Worm (Caenorhabditis elegans): Measurements from ENCODE around the gene F17C8.6.
"Not testable (repeated sequence)": the region's sequence is repeated elsewhere in the genome, so short reads cannot be mapped to it uniquely, and the experiment has no call there.

The F17C8.6 gene

ce11 chrIII:4742620-4743019 lies 3.2 kb downstream of the F17C8.6 start, which contains the start of gene twk-6:
twk-6 (plus strand) TSS chrIII:4742920.
- not testable (repeated sequence) for TF ChIP-seq unc-62 (GFP tag; optimal IDR thresholded peaks at IDR 0.05)

- no peak for TF ChIP-seq unc-62 (GFP tag; optimal IDR thresholded peaks at IDR 0.05)
Observed at ce11 chrIII:4740820-4741219, 5.0 kb downstream of the F17C8.6 start.

- TF ChIP-seq unc-62 (GFP tag; optimal IDR thresholded peaks at IDR 0.05): no peak
Observed at ce11 chrIII:4739975-4740374, 5.9 kb downstream of the F17C8.6 start, which contains the start of gene ras-2. ras-2 (minus strand) TSS chrIII:4740075.

- TF ChIP-seq unc-62 (GFP tag; optimal IDR thresholded peaks at IDR 0.05): no peak
Observed at ce11 chrIII:4735443-4735842, 10.4 kb downstream of the F17C8.6 start, which contains the start of gene F17C8.7. F17C8.7 (plus strand) TSS chrIII:4735743.

ce11 chrIII:4734056-4734455 lies 11.8 kb downstream of the F17C8.6 start, which contains the start of gene F17C8.9:
F17C8.9 (plus strand) TSS chrIII:4734356.
- TF ChIP-seq unc-62 (GFP tag; optimal IDR thresholded peaks at IDR 0.05): no peak

DNA sequence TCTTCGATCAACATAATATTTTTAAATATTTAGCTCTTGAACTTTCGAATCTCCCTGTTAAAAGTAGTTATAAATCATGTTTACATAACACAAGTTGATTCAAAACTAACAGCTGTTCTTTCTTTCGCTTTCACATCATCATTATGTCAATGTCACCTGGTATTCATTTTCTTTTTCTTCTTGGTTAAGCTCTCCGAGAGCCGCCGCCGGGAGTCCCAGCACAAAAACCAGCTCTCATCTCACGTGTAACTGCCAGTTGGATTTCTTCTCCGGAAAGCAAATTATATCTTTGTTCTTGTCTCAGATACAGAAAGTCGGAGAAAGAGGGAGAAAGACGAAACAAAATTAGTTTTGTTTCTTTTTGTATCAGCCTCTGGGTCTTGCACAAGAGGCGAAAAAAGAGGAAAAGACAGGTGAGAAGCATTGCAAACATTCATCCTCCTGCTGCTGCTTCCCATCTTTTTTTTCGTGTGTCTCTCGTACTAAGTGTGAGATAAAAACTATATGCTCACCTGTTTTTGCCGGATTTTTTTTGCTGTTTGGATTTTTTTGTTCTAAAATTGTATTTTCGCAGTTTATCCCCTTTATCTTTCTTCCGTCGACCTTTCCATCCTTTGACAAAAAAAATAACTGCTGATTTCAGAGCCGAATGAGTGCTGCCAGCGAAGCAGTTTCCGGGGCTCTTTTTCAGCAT lies 14.4 kb downstream of the F17C8.6 start, which contains the start of gene F17C8.3:
Gene F17C8.3, plus strand, starts transcription at position 644 of the 694 bp plus-strand sequence.
- no peak for TF ChIP-seq unc-62 (GFP tag; optimal IDR thresholded peaks at IDR 0.05)

ce11 chrIII:4723922-4724321 lies 21.9 kb downstream of the F17C8.6 start:
- TF ChIP-seq unc-62 (GFP tag; optimal IDR thresholded peaks at IDR 0.05): no peak

ce11 chrIII:4721750-4722149 lies 24.1 kb downstream of the F17C8.6 start, which contains the start of gene acy-1:
acy-1 (plus strand) TSS chrIII:4722095.
- no peak for TF ChIP-seq unc-62 (GFP tag; optimal IDR thresholded peaks at IDR 0.05)

- no peak for TF ChIP-seq unc-62 (GFP tag; optimal IDR thresholded peaks at IDR 0.05)
Observed at ce11 chrIII:4720620-4721227, 25.1 kb downstream of the F17C8.6 start, which contains the start of gene emb-5. emb-5 (minus strand) TSS chrIII:4720670.

DNA sequence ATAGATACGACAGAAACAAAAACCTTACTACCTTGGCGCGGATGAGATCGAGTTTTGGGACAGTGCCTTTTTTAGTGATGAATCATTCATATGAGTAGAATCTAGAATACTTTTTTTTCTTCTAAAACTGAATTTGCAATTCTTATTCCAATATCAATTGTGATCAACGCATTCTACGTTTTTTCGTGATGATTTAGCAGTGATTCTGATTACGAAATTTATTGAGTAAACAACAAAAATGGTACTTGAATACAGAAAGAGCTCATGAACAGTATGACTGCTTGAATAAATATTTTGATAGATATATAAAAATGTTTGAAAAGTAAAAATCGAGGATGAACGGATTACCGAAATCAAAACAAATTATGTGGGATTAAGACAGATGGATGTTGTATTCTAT lies 30.7 kb downstream of the F17C8.6 start, which contains the start of gene him-18:
Gene him-18, minus strand, starts transcription at position 101 of the 400 bp plus-strand sequence.
- no peak for TF ChIP-seq unc-62 (GFP tag; optimal IDR thresholded peaks at IDR 0.05)

DNA sequence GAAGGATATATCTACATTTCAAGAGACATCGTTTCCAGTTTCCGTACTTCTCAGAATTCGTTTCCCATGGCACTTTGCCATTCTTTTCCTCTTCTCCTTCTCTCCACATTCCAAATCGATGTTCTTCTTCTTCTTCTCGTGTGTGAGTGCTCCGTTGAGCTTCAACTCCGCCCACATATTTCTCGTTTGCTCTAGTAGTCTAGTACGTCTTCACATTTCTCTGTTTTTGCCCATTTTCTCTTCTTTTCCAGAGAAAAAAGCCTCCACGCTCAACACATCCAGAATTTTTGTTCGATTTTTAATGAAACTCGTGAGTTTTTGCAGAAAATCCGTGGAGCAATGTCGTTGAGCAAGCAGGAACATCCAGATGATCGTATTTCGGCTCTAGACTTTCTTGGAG lies 36.9 kb downstream of the F17C8.6 start, which contains the start of gene T04A8.18:
Gene T04A8.18, plus strand, starts transcription at position 301 of the 400 bp plus-strand sequence.
- TF ChIP-seq unc-62 (GFP tag; optimal IDR thresholded peaks at IDR 0.05): no peak

ce11 chrIII:4706678-4707077 lies 39.2 kb downstream of the F17C8.6 start, which contains the start of gene T04A8.13:
T04A8.13 (plus strand) TSS chrIII:4706978.
- TF ChIP-seq unc-62 (GFP tag; optimal IDR thresholded peaks at IDR 0.05): no peak

- TF ChIP-seq unc-62 (GFP tag; optimal IDR thresholded peaks at IDR 0.05): no peak
Observed at ce11 chrIII:4705207-4705606, 40.6 kb downstream of the F17C8.6 start, which contains the start of gene pgap-2. pgap-2 (plus strand) TSS chrIII:4705507.

DNA sequence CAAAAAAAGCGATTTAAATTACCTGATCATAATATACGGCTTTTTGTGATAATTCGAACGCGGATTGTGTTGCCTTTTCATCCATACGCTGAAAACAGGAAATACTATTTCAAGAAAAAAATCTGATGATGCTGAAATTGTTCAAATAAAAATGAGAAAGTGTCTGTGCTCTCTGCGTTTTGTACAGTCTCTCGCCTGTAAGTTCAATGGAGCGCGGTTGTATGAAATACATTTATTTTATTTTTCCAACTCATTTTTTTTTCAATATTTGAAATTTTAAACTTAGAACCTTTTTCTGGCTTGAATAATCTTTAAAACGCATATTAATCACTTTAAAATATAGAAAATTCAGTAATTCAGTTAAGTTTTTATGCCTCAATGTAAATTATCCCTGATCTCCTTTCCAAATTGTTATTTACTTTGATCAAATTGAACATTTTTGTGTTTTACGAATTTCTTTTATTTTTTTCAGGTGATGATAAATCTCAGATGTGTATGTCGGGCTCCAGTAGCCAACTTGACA lies 41.8 kb downstream of the F17C8.6 start, which contains the start of the genes clp-2 and mrpl-16:
Gene clp-2, minus strand, starts transcription at position 94 of the 523 bp plus-strand sequence.
Gene mrpl-16, plus strand, starts transcription at position 473 of the 523 bp plus-strand sequence.
- no peak for TF ChIP-seq unc-62 (GFP tag; optimal IDR thresholded peaks at IDR 0.05)

- no peak for TF ChIP-seq unc-62 (GFP tag; optimal IDR thresholded peaks at IDR 0.05)
Observed at ce11 chrIII:4699922-4700321, 45.9 kb downstream of the F17C8.6 start, which contains the start of gene sel-13. sel-13 (minus strand) TSS chrIII:4700224.

DNA sequence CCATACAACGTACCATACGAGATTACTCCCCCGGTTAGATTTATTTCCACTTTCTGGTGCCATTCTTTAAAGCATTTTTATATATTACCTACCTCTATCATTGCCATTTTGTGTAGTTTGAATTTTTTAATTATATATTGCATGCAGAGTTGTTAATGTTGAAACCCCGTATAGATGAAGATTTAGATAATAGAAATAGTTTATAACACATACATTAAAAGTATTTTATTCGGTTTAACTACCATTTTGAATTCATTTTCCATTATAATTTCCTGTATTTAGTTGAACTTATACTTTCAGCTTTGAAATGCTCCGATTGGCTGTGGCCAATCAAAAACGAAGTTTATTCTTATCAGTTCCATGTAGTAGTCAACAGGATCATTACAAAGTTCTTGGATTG lies 48.0 kb downstream of the F17C8.6 start, which contains the start of gene dnj-18:
Gene dnj-18, plus strand, starts transcription at position 301 of the 400 bp plus-strand sequence.
- TF ChIP-seq unc-62 (GFP tag; optimal IDR thresholded peaks at IDR 0.05): no peak
